Worm (Caenorhabditis elegans) whole organism, midembryonic: ENCODE data around the gene twk-45.

Experiments
- T22C8.4 ChIP-seq: fragments of 200-800 bp; sonication (Bioruptor generic); IDR thresholded peaks from 2 replicates; pipeline ENCODE4 v1.3.6; 2022; ENCODE audit warnings: missing genetic modification characterization, missing compliant biosample characterization
- cog-1 ChIP-seq: sonication (generic microtip); optimal IDR thresholded peaks from 2 replicates; lab custom pipeline; 2016; ENCODE audit warnings: missing genetic modification characterization, missing compliant biosample characterization
- flt-1 ChIP-seq: fragments of 200-800 bp; sonication (Bioruptor generic); IDR thresholded peaks from 2 replicates; pipeline ENCODE4 v1.3.6; 2022; ENCODE audit warnings: missing genetic modification characterization, missing compliant biosample characterization
- klf-2 ChIP-seq: fragments of 200-800 bp; sonication (Bioruptor generic); conservative IDR thresholded peaks from 2 replicates; pipeline ENCODE4 v1.3.6; 2022; ENCODE audit warnings: missing genetic modification reagents, missing genetic modification characterization, missing compliant biosample characterization
- med-1 ChIP-seq: sonication (generic microtip); optimal IDR thresholded peaks from 2 replicates; lab custom pipeline; 2017; ENCODE audit warnings: missing genetic modification characterization, mild to moderate bottlenecking, missing compliant biosample characterization, antibody characterized with exemption, missing genetic modification reagents; ENCODE audit not compliant: insufficient read depth
- ref-1 ChIP-seq: fragments of 200-800 bp; sonication (Bioruptor generic); conservative IDR thresholded peaks from 2 replicates; pipeline ENCODE4 v1.3.6; 2022; ENCODE audit warnings: missing genetic modification reagents, missing genetic modification characterization, missing compliant biosample characterization
- tab-1 ChIP-seq: fragments of 200-800 bp; sonication (Bioruptor generic); IDR thresholded peaks from 2 replicates; pipeline ENCODE4 v1.3.6; 2022; ENCODE audit warnings: missing genetic modification characterization, missing compliant biosample characterization

DNA sequence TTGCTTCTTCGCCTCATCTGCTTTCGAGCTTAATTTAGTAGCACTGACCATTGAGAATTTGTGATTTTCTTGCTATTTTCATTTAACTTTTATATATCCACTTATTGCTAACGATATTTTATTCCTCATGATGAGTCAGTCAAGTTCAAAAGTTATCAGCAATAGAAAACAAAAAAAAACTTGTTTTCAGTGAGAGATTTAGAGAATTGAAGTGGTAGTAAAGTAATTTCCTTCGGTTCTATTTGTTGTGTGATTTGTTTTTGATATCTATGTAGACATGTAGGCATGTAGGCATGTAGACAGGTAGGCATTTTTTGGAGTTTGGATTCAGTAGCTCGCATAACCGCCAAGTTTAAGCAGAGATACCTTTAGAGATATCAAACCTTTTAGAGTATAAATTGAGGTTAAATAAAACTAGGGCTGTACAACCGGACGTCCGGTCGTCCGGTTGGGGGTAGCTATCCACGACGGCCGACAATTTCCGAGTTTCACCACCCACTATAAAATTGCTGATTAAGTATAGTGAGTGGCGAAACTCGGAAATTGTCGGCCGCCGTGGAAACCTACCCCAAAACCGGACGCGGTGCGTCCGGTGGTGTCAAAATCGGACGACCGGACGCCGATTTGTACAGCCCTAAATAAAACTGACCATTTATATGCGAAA lies 39.3 kb upstream of the twk-45 start, which contains the start of gene Y71H2AR.2:
- TF ChIP-seq tab-1: no peak
- TF ChIP-seq klf-2: no peak
- no peak for TF ChIP-seq T22C8.4 (GFP tag; lab: Robert Waterston, UW)
- TF ChIP-seq flt-1 (GFP tag; lab: Robert Waterston, UW): no peak
- TF ChIP-seq ref-1 (GFP tag; lab: Robert Waterston, UW): no peak
- no peak for TF ChIP-seq cog-1 (tag; lab: Kevin White, UChicago)
- no peak for TF ChIP-seq med-1
